Worm (Caenorhabditis elegans): Measurements from ENCODE around the gene cyp-14A2.

- no peak for TF ChIP-seq skn-1 (tag; optimal IDR thresholded peaks at IDR 0.05)
- TF ChIP-seq snpc-4 (tag; optimal IDR thresholded peaks at IDR 0.05): no peak
- no peak for TF ChIP-seq nhr-11 (tag; optimal IDR thresholded peaks at IDR 0.05)
- no peak for TF ChIP-seq nhr-25 (tag; optimal IDR thresholded peaks at IDR 0.05)
- no peak for TF ChIP-seq unc-39 (tag; optimal IDR thresholded peaks at IDR 0.05)
- TF ChIP-seq zag-1 (tag; optimal IDR thresholded peaks at IDR 0.05): no peak
Observed at ce11 chrX:13294669-13295068, 25.2 kb upstream of the cyp-14A2 start, which contains the start of gene srd-36.

All from whole organism, L3 larva.